Fruit fly (Drosophila melanogaster) whole organism, embryonic: ENCODE data around the gene CG3862.

Experiments
- ATbp ChIP-seq: fragments of 200-800 bp; sonication (Bioruptor generic); optimal IDR thresholded peaks from 2 replicates; lab custom pipeline; 2017; ENCODE audit warnings: missing biosample characterization, mild to moderate bottlenecking, missing genetic modification characterization, missing genetic modification reagents
- Adf1 ChIP-seq: fragments of 200-800 bp; sonication (Bioruptor generic); IDR thresholded peaks from 2 replicates; pipeline ENCODE4 v1.3.6; 2022; ENCODE audit warnings: missing biosample characterization, missing genetic modification characterization
- CG10147 ChIP-seq: fragments of 200-800 bp; sonication (Bioruptor generic); optimal IDR thresholded peaks from 2 replicates; lab custom pipeline; 2019; ENCODE audit warnings: missing biosample characterization, mild to moderate bottlenecking, missing genetic modification characterization, moderate library complexity
- CG10267 ChIP-seq: fragments of 200-800 bp; sonication (Bioruptor generic); optimal IDR thresholded peaks from 2 replicates; lab custom pipeline; 2018; ENCODE audit warnings: missing biosample characterization, mild to moderate bottlenecking, missing genetic modification characterization, moderate library complexity
- CG11560 ChIP-seq: fragments of 200-800 bp; sonication (Bioruptor generic); IDR thresholded peaks from 3 replicates; pipeline ENCODE4 v1.3.6; 2022; ENCODE audit warnings: missing biosample characterization, missing genetic modification characterization
- CG13287 ChIP-seq: fragments of 200-800 bp; sonication (Bioruptor generic); IDR thresholded peaks from 2 replicates; pipeline ENCODE4 v1.3.6; 2022; ENCODE audit warnings: missing biosample characterization, missing genetic modification characterization; ENCODE audit not compliant: partially characterized antibody
- CG13624 ChIP-seq: fragments of 200-800 bp; sonication (Bioruptor generic); optimal IDR thresholded peaks from 2 replicates; lab custom pipeline; 2016; ENCODE audit warnings: missing biosample characterization, missing genetic modification characterization
- CG15073 ChIP-seq: fragments of 200-800 bp; sonication (Bioruptor generic); optimal IDR thresholded peaks from 2 replicates; lab custom pipeline; 2016; ENCODE audit warnings: missing biosample characterization, missing genetic modification characterization
- CG2129 ChIP-seq: fragments of 200-800 bp; sonication (Bioruptor generic); IDR thresholded peaks from 2 replicates; pipeline ENCODE4 v1.3.6; 2022; ENCODE audit warnings: missing biosample characterization, missing genetic modification characterization; ENCODE audit not compliant: partially characterized antibody
- CG2678 ChIP-seq: fragments of 200-800 bp; sonication (Bioruptor generic); optimal IDR thresholded peaks from 3 replicates; lab custom pipeline; 2019; ENCODE audit warnings: missing biosample characterization, mild to moderate bottlenecking, missing genetic modification characterization, moderate library complexity
- CG34376 ChIP-seq: fragments of 200-800 bp; sonication (Bioruptor generic); optimal IDR thresholded peaks from 2 replicates; lab custom pipeline; 2018; ENCODE audit warnings: missing biosample characterization, mild to moderate bottlenecking, missing genetic modification characterization
- CG34422 ChIP-seq: fragments of 200-800 bp; sonication (Bioruptor generic); IDR thresholded peaks from 3 replicates; pipeline ENCODE4 v1.3.6; 2022; ENCODE audit warnings: missing biosample characterization, missing genetic modification characterization
- CG4360 ChIP-seq: fragments of 200-800 bp; sonication (Bioruptor generic); IDR thresholded peaks from 2 replicates; pipeline ENCODE4 v1.3.6; 2022; ENCODE audit warnings: missing biosample characterization, missing genetic modification characterization
- CG4707 ChIP-seq: fragments of 200-800 bp; sonication (Bioruptor generic); optimal IDR thresholded peaks from 2 replicates; lab custom pipeline; 2018; ENCODE audit warnings: missing biosample characterization, mild to moderate bottlenecking, missing genetic modification characterization, moderate library complexity
- CG4730 ChIP-seq: fragments of 200-800 bp; sonication (Bioruptor generic); IDR thresholded peaks from 2 replicates; pipeline ENCODE4 v1.3.6; 2022; ENCODE audit warnings: missing biosample characterization, missing genetic modification characterization
- CG8924 ChIP-seq: fragments of 200-800 bp; optimal IDR thresholded peaks from 3 replicates; lab custom pipeline; 2019; ENCODE audit warnings: missing biosample characterization, mild to moderate bottlenecking, missing genetic modification characterization, moderate library complexity
- CG9609 ChIP-seq: fragments of 200-800 bp; sonication (Bioruptor generic); optimal IDR thresholded peaks from 3 replicates; lab custom pipeline; 2016; ENCODE audit warnings: missing biosample characterization, missing genetic modification characterization
- CG9932 ChIP-seq: fragments of 200-800 bp; sonication (Bioruptor generic); IDR thresholded peaks from 2 replicates; pipeline ENCODE4 v1.3.6; 2022; ENCODE audit warnings: missing biosample characterization, missing genetic modification characterization
- Dbx ChIP-seq: fragments of 200-800 bp; sonication (Bioruptor generic); IDR thresholded peaks from 3 replicates; pipeline ENCODE4 v1.3.6; 2022; ENCODE audit warnings: missing biosample characterization, missing genetic modification characterization
- Doc3 ChIP-seq: fragments of 200-800 bp; sonication (Bioruptor generic); IDR thresholded peaks from 3 replicates; pipeline ENCODE4 v1.3.6; 2022; ENCODE audit warnings: missing biosample characterization, missing genetic modification characterization; ENCODE audit not compliant: partially characterized antibody
- Elba2 ChIP-seq: fragments of 200-800 bp; sonication (Bioruptor generic); optimal IDR thresholded peaks from 3 replicates; lab custom pipeline; 2016; ENCODE audit warnings: missing biosample characterization, missing genetic modification characterization
- Hr51 ChIP-seq, 2 experiments: fragments of 200-800 bp; sonication (Bioruptor generic); optimal IDR thresholded peaks; 2 replicates in 1 of 2; 3 replicates in 1 of 2; lab custom pipeline; 2016 to 2018; ENCODE audit warnings: missing biosample characterization in 2 of 2, missing genetic modification characterization in 2 of 2, mild to moderate bottlenecking in 1 of 2, moderate library complexity in 1 of 2
- Jarid2 ChIP-seq: fragments of 200-800 bp; sonication (Bioruptor generic); optimal IDR thresholded peaks from 3 replicates; lab custom pipeline; 2017; ENCODE audit warnings: mild to moderate bottlenecking, missing biosample characterization, missing genetic modification reagents, missing genetic modification characterization
- MTF-1 ChIP-seq: fragments of 200-800 bp; sonication (Bioruptor generic); optimal IDR thresholded peaks from 2 replicates; lab custom pipeline; 2018; ENCODE audit warnings: missing biosample characterization, mild to moderate bottlenecking, missing genetic modification characterization, borderline replicate concordance
- Med ChIP-seq: fragments of 200-800 bp; sonication (Bioruptor generic); peaks from one replicate; lab custom pipeline; 2016; ENCODE audit warnings: missing biosample characterization, missing genetic modification characterization, mild to moderate bottlenecking, inconsistent platforms, moderate library complexity
- Opbp ChIP-seq: fragments of 200-800 bp; sonication (Bioruptor generic); IDR thresholded peaks from 3 replicates; pipeline ENCODE4 v1.3.6; 2022; ENCODE audit warnings: missing biosample characterization, missing genetic modification characterization; ENCODE audit not compliant: partially characterized antibody
- Side ChIP-seq: fragments of 200-800 bp; sonication (Bioruptor generic); optimal IDR thresholded peaks from 2 replicates; lab custom pipeline; 2016; ENCODE audit warnings: missing biosample characterization, missing genetic modification characterization
- Trl ChIP-seq, 3 experiments: fragments of >200 bp in 2 of 3; fragments of 200-800 bp in 1 of 3; sonication (Bioruptor generic) in 1 of 3; optimal IDR thresholded peaks; 2 replicates in 1 of 3; 3 replicates in 2 of 3; lab custom pipeline; 2016 to 2017; ENCODE audit warnings: missing biosample characterization in 1 of 3, missing genetic modification characterization in 1 of 3
- al ChIP-seq: fragments of 200-800 bp; sonication (Bioruptor generic); IDR thresholded peaks from 2 replicates; pipeline ENCODE4 v1.3.6; 2022; ENCODE audit warnings: missing biosample characterization, missing genetic modification characterization
- ase ChIP-seq: fragments of 200-800 bp; sonication (Bioruptor generic); IDR thresholded peaks from 3 replicates; pipeline ENCODE4 v1.3.6; 2022; ENCODE audit warnings: missing biosample characterization, missing genetic modification characterization
- bbx ChIP-seq: fragments of 200-800 bp; sonication (Bioruptor generic); IDR thresholded peaks from 2 replicates; pipeline ENCODE4 v1.3.6; 2022; ENCODE audit warnings: missing biosample characterization, missing genetic modification characterization; ENCODE audit not compliant: partially characterized antibody
- cas ChIP-seq: fragments of 200-800 bp; sonication (Bioruptor generic); IDR thresholded peaks from 2 replicates; pipeline ENCODE4 v1.3.6; 2022; ENCODE audit warnings: missing biosample characterization, missing genetic modification characterization
- cato ChIP-seq: fragments of 200-800 bp; sonication (Bioruptor generic); optimal IDR thresholded peaks from 2 replicates; lab custom pipeline; 2016; ENCODE audit warnings: missing biosample characterization, missing genetic modification characterization, borderline replicate concordance
- chinmo ChIP-seq: fragments of 200-800 bp; sonication (Bioruptor generic); IDR thresholded peaks from 4 replicates; pipeline ENCODE4 v1.3.6; 2022; ENCODE audit warnings: missing biosample characterization, missing genetic modification characterization; ENCODE audit not compliant: partially characterized antibody
- chm ChIP-seq: fragments of 200-800 bp; sonication (Bioruptor generic); IDR thresholded peaks from 2 replicates; pipeline ENCODE4 v1.3.6; 2022; ENCODE audit warnings: missing biosample characterization, missing genetic modification characterization
- exex ChIP-seq: fragments of 200-800 bp; sonication (Bioruptor generic); optimal IDR thresholded peaks from 4 replicates; lab custom pipeline; 2018; ENCODE audit warnings: missing biosample characterization, mild to moderate bottlenecking, missing genetic modification characterization, moderate library complexity
- her ChIP-seq: fragments of 200-800 bp; sonication (Bioruptor generic); optimal IDR thresholded peaks from 2 replicates; lab custom pipeline; 2016; ENCODE audit warnings: missing biosample characterization, missing genetic modification characterization
- jigr1 ChIP-seq: fragments of 200-800 bp; sonication (Bioruptor generic); IDR thresholded peaks from 3 replicates; pipeline ENCODE4 v1.3.6; 2022; ENCODE audit warnings: missing biosample characterization, missing genetic modification characterization
- lilli ChIP-seq: fragments of 200-800 bp; sonication (Bioruptor generic); optimal IDR thresholded peaks from 3 replicates; lab custom pipeline; 2016; ENCODE audit warnings: missing biosample characterization, missing genetic modification characterization
- mirr ChIP-seq: fragments of 200-800 bp; sonication (Bioruptor generic); optimal IDR thresholded peaks from 3 replicates; lab custom pipeline; 2018; ENCODE audit warnings: missing biosample characterization, mild to moderate bottlenecking, missing genetic modification characterization
- nom ChIP-seq: fragments of 200-800 bp; sonication (Bioruptor generic); optimal IDR thresholded peaks from 2 replicates; lab custom pipeline; 2017; ENCODE audit warnings: missing biosample characterization, missing genetic modification characterization, mild to moderate bottlenecking, moderate library complexity, missing genetic modification reagents
- pita ChIP-seq: fragments of 200-800 bp; sonication (Bioruptor generic); optimal IDR thresholded peaks from 2 replicates; lab custom pipeline; 2017; ENCODE audit warnings: missing biosample characterization, mild to moderate bottlenecking, missing genetic modification characterization
- row ChIP-seq: fragments of 200-800 bp; sonication (Bioruptor generic); IDR thresholded peaks from 3 replicates; pipeline ENCODE4 v1.3.6; 2022; ENCODE audit warnings: missing biosample characterization, missing genetic modification characterization
- sens-2 ChIP-seq: fragments of 200-800 bp; sonication (Bioruptor generic); IDR thresholded peaks from 2 replicates; pipeline ENCODE4 v1.3.6; 2022; ENCODE audit warnings: missing biosample characterization, missing genetic modification characterization
- tin ChIP-seq: fragments of 200-800 bp; sonication (Bioruptor generic); optimal IDR thresholded peaks from 3 replicates; lab custom pipeline; 2016; ENCODE audit warnings: missing biosample characterization, missing genetic modification characterization
- wek ChIP-seq: fragments of 200-800 bp; sonication (Bioruptor generic); optimal IDR thresholded peaks from 3 replicates; lab custom pipeline; 2018; ENCODE audit warnings: missing biosample characterization, mild to moderate bottlenecking, missing genetic modification characterization, moderate library complexity
- z ChIP-seq: fragments of 200-800 bp; sonication (Bioruptor generic); IDR thresholded peaks from 3 replicates; pipeline ENCODE4 v1.3.6; 2022; ENCODE audit warnings: missing biosample characterization, missing genetic modification characterization
- zen2 ChIP-seq: fragments of 200-800 bp; sonication (Bioruptor generic); IDR thresholded peaks from 3 replicates; pipeline ENCODE4 v1.3.6; 2022; ENCODE audit warnings: missing biosample characterization, missing genetic modification characterization; ENCODE audit not compliant: partially characterized antibody

The CG3862 gene

DNA sequence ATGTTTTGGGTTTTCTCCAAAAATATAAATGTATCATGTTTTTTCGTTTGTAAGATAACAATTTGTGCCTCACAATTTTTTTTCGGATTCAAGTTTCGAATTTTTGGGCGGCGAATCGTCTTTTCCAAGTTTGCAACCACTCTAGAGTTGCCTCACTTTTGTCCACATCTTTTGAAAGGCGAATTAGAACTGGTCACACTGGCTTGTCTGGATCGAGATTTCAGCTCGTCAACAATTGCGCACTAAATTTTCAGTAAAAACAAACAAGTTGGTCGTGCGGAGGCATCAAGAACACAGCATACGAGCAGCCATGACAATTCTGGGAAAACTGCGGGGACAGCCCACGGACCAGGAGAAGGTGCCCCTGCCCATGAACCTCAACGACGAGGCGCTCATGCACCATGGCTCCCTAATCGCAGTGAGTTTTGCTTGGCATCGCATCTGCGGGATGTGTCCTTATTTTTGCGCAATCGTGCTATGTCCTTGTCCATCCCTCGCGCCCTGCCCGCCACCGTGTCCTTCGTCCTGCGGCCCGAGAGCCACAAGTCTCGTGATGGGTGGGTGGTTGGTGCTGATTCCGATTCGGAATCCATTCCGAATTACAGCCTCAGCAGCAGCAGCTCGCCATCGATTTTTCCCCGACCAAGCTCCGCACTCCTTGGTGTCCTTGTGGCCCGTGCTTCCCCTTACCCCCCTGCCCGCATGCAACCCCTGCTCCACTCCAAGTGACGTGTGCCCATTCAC is 4.2 kb downstream of the CG3862 start, which contains the start of gene CG3662 (continued):
- TF ChIP-seq zen2 (no peak), CG4707 (GFP tag; lab: Kevin White, UChicago) (no peak), CG15073 (GFP tag; lab: Kevin White, UChicago) (no peak), row (GFP tag; lab: Robert Waterston, UW) (no peak), sens-2 (no peak), chinmo (GFP tag; lab: Robert Waterston, UW) (0 out of 4 replicates have a peak, but pooled peaks have one; percentile 27), Adf1 (GFP tag; lab: Robert Waterston, UW) (no peak), CG2129 (GFP tag; lab: Robert Waterston, UW) (no peak), Doc3 (GFP tag; lab: Robert Waterston, UW) (no peak), Dbx (peak; percentile 5; the same call in 1 of the 3 replicates), tin (GFP tag; lab: Kevin White, UChicago) (no peak), CG13624 (GFP tag; lab: Kevin White, UChicago) (peak; percentile 97), mirr (GFP tag; lab: Kevin White, UChicago) (no peak), nom (no peak), CG9932 (GFP tag; lab: Robert Waterston, UW) (no peak), lilli (GFP tag; lab: Kevin White, UChicago) (no peak), her (GFP tag; lab: Kevin White, UChicago) (peak; percentile 60), CG9609 (GFP tag; lab: Kevin White, UChicago) (no peak), Jarid2 (GFP tag; lab: Kevin White, UChicago) (no peak), CG4730 (GFP tag; lab: Robert Waterston, UW) (no peak), al (GFP tag; lab: Robert Waterston, UW) (no peak), Trl (optimal IDR thresholded peaks at IDR 0.05; lab: Kevin White, UChicago) (no peak), Trl (GFP tag; optimal IDR thresholded peaks at IDR 0.05; lab: Kevin White, UChicago) (no peak), CG8924 (tag; lab: Kevin White, UChicago) (no peak), wek (no peak), chm (GFP tag; lab: Robert Waterston, UW) (0 out of 2 replicates have a peak, but pooled peaks have one; percentile 46), jigr1 (GFP tag; lab: Robert Waterston, UW) (no peak), ase (GFP tag; lab: Robert Waterston, UW) (no peak), exex (no peak), z (GFP tag; lab: Robert Waterston, UW) (no peak), bbx (GFP tag; lab: Robert Waterston, UW) (peak; percentile 33; the same call in 1 of the 2 replicates), cato (GFP tag; lab: Kevin White, UChicago) (no peak), Hr51 (GFP tag; optimal IDR thresholded peaks at IDR 0.05; lab: Kevin White, UChicago) (no peak), cas (no peak), MTF-1 (GFP tag; lab: Kevin White, UChicago) (peak; percentile 9), Med (GFP tag; lab: Kevin White, UChicago) (peak; percentile 88), CG34376 (GFP tag; lab: Kevin White, UChicago) (peak; percentile 46), Side (GFP tag; lab: Kevin White, UChicago) (no peak), CG10267 (peak; percentile 55), CG2678 (no peak), CG4360 (GFP tag; lab: Robert Waterston, UW) (no peak), Opbp (GFP tag; lab: Robert Waterston, UW) (peak; percentile 64; the same call in 2 of the 3 replicates), CG11560 (tag; lab: Robert Waterston, UW) (no peak), pita (GFP tag; lab: Kevin White, UChicago) (peak; percentile 73), CG13287 (GFP tag; lab: Robert Waterston, UW) (peak; percentile 46), ATbp (GFP tag; lab: Kevin White, UChicago) (no peak), CG34422 (GFP tag; lab: Robert Waterston, UW) (peak; percentile 43; the same call in 1 of the 3 replicates), Elba2 (GFP tag; lab: Kevin White, UChicago) (no peak), CG10147 (GFP tag; lab: Kevin White, UChicago) (peak; percentile 1)
